Worm (Caenorhabditis elegans): ENCODE data around the gene Y43F8B.1.
A peak's percentile ranks its signal among the peaks of the same experiment; 100 is the strongest.

Gene Y43F8B.1

ce11 chrV:19555869-19556268, 9.9 kb upstream of the Y43F8B.1 start, which contains the start of gene oac-1:
Gene oac-1, minus strand, starts transcription at chrV:19555969.
- no peak for TF ChIP-seq jun-1 (tag; optimal IDR thresholded peaks at IDR 0.05)
- TF ChIP-seq mef-2 (tag; optimal IDR thresholded peaks at IDR 0.05) = no peak
- no peak for TF ChIP-seq fos-1 (tag; optimal IDR thresholded peaks at IDR 0.05)
- no peak for TF ChIP-seq aly-2 (tag; optimal IDR thresholded peaks at IDR 0.05)
- no peak for TF ChIP-seq ets-5 (GFP tag; IDR thresholded peaks at IDR 0.05)
- no peak for TF ChIP-seq pqm-1 (tag; optimal IDR thresholded peaks at IDR 0.05)
- no peak for TF ChIP-seq pag-3 (tag; optimal IDR thresholded peaks at IDR 0.05; ENCODE audit: borderline replicate concordance, insufficient read depth)
- no peak for TF ChIP-seq zip-4 (GFP tag; optimal IDR thresholded peaks at IDR 0.05)
- TF ChIP-seq alr-1 (tag; optimal IDR thresholded peaks at IDR 0.05; ENCODE audit: borderline replicate concordance) = no peak
- TF ChIP-seq fkh-8 (tag; optimal IDR thresholded peaks at IDR 0.05) = no peak
- TF ChIP-seq blmp-1 (tag; optimal IDR thresholded peaks at IDR 0.05) = no peak
- TF ChIP-seq ztf-4 (tag; optimal IDR thresholded peaks at IDR 0.05) = no peak
- TF ChIP-seq sup-37 (GFP tag; optimal IDR thresholded peaks at IDR 0.05) = no peak

ce11 chrV:19555350-19555749, 9.3 kb upstream of the Y43F8B.1 start:
- TF ChIP-seq C34B4.2 (tag; optimal IDR thresholded peaks at IDR 0.05) (no peak), swsn-7 (tag; optimal IDR thresholded peaks at IDR 0.05) (no peak), unc-62 (GFP tag; optimal IDR thresholded peaks at IDR 0.05) (no peak), Y116A8C.19 (tag; optimal IDR thresholded peaks at IDR 0.05; ENCODE audit: borderline replicate concordance) (no peak), nhr-90 (tag; optimal IDR thresholded peaks at IDR 0.05; ENCODE audit: poor library complexity) (no peak)

- TF ChIP-seq nhr-85 (tag) = peak; percentile 11
- TF ChIP-seq mdl-1 (tag; optimal IDR thresholded peaks at IDR 0.05) = no peak
Observed at ce11 chrV:19550294-19550693, 4.3 kb upstream of the Y43F8B.1 start.

ce11 chrV:19549689-19550088, 3.7 kb upstream of the Y43F8B.1 start, which contains the start of gene Y43F8B.20:
Gene Y43F8B.20, minus strand, starts transcription at chrV:19549789.
- TF ChIP-seq C04F5.9 (tag; optimal IDR thresholded peaks at IDR 0.05) (no peak), egl-13 (tag; optimal IDR thresholded peaks at IDR 0.05) (no peak), irx-1 (tag; optimal IDR thresholded peaks at IDR 0.05) (no peak), nhr-90 (tag; optimal IDR thresholded peaks at IDR 0.05; ENCODE audit: poor library complexity) (no peak), nhr-19 (GFP tag; conservative IDR thresholded peaks at IDR 0.05) (no peak), hlh-17 (GFP tag; optimal IDR thresholded peaks at IDR 0.05; ENCODE audit: borderline replicate concordance) (no peak), ces-1 (GFP tag; optimal IDR thresholded peaks at IDR 0.05) (no peak), pax-3 (tag; optimal IDR thresholded peaks at IDR 0.05) (no peak), lsy-2 (tag; optimal IDR thresholded peaks at IDR 0.05) (no peak), elt-3 (tag; optimal IDR thresholded peaks at IDR 0.05) (no peak), fos-1 (tag; optimal IDR thresholded peaks at IDR 0.05) (no peak), mdl-1 (tag; optimal IDR thresholded peaks at IDR 0.05) (no peak), nhr-12 (tag; optimal IDR thresholded peaks at IDR 0.05) (no peak), sup-37 (GFP tag; optimal IDR thresholded peaks at IDR 0.05) (no peak), lin-35 (GFP tag; optimal IDR thresholded peaks at IDR 0.05) (no peak), jun-1 (tag; optimal IDR thresholded peaks at IDR 0.05) (no peak), zag-1 (tag; optimal IDR thresholded peaks at IDR 0.05) (no peak), C34B4.2 (tag; optimal IDR thresholded peaks at IDR 0.05) (no peak), unc-86 (tag; optimal IDR thresholded peaks at IDR 0.05) (no peak), rnt-1 (tag; optimal IDR thresholded peaks at IDR 0.05) (no peak)

- TF ChIP-seq ceh-63 (GFP tag; optimal IDR thresholded peaks at IDR 0.05) = no peak
- TF ChIP-seq nhr-19 (GFP tag; conservative IDR thresholded peaks at IDR 0.05) = 0 out of 2 replicates have a peak, but pooled peaks have one; percentile 21
- no peak for TF ChIP-seq snu-23 (GFP tag; optimal IDR thresholded peaks at IDR 0.05)
- TF ChIP-seq rnt-1 (tag; optimal IDR thresholded peaks at IDR 0.05) = peak; percentile 52
Observed at ce11 chrV:19546673-19547072, 673 bp upstream of the Y43F8B.1 start.

All from whole organism, L1 larva.